Worm (Caenorhabditis elegans) whole organism, L1 larva: ENCODE data around the gene nhr-100.

Experiments used
- C04F5.9 ChIP-seq: sonication (generic microtip); optimal IDR thresholded peaks from 2 replicates; lab custom pipeline; 2016; ENCODE audit warnings: missing genetic modification characterization, missing compliant biosample characterization
- C16A3.4 ChIP-seq: fragments of 150-350 bp; optimal IDR thresholded peaks from 2 replicates; lab custom pipeline; 2014; ENCODE audit warnings: missing biosample characterization, missing genetic modification characterization
- C34B4.2 ChIP-seq: sonication (generic microtip); optimal IDR thresholded peaks from 2 replicates; lab custom pipeline; 2017; ENCODE audit warnings: mild to moderate bottlenecking, missing genetic modification characterization, missing compliant biosample characterization
- F16B12.6 ChIP-seq: fragments of 150-350 bp; optimal IDR thresholded peaks from 2 replicates; lab custom pipeline; 2014; ENCODE audit warnings: missing biosample characterization, missing genetic modification characterization
- Y116A8C.19 ChIP-seq: sonication (generic microtip); optimal IDR thresholded peaks from 2 replicates; lab custom pipeline; 2016; ENCODE audit warnings: missing compliant biosample characterization, missing genetic modification characterization, borderline replicate concordance
- aha-1 ChIP-seq: fragments of 150-350 bp; optimal IDR thresholded peaks from 2 replicates; lab custom pipeline; 2014; ENCODE audit warnings: missing biosample characterization, missing genetic modification characterization
- alr-1 ChIP-seq: fragments of 200-800 bp; sonication (Bioruptor generic); optimal IDR thresholded peaks from 2 replicates; lab custom pipeline; 2018; ENCODE audit warnings: borderline replicate concordance, mild to moderate bottlenecking, missing genetic modification characterization, missing compliant biosample characterization
- ceh-88 ChIP-seq: fragments of 200-800 bp; sonication (Bioruptor generic); IDR thresholded peaks from 2 replicates; pipeline ENCODE4 v1.3.6; 2022; ENCODE audit warnings: missing genetic modification characterization, missing compliant biosample characterization
- ceh-90 ChIP-seq: sonication (generic microtip); optimal IDR thresholded peaks from 2 replicates; lab custom pipeline; 2016; ENCODE audit warnings: missing genetic modification characterization, missing compliant biosample characterization
- dpl-1 ChIP-seq, 3 experiments: fragments of 150-350 bp in 2 of 3; sonication (generic microtip) in 1 of 3; optimal IDR thresholded peaks; 2 replicates each; lab custom pipeline; 2014 to 2017; ENCODE audit warnings: missing biosample characterization in 3 of 3, missing genetic modification characterization in 3 of 3, missing genetic modification reagents in 3 of 3
- dsc-1 ChIP-seq: sonication (generic microtip); optimal IDR thresholded peaks from 2 replicates; lab custom pipeline; 2016; ENCODE audit warnings: mild to moderate bottlenecking, missing genetic modification characterization, missing compliant biosample characterization
- efl-1 ChIP-seq, 4 experiments: fragments of 150-350 bp; optimal IDR thresholded peaks in 3 of 4; peaks in 1 of 4; 1 replicate in 1 of 4; 2 replicates in 3 of 4; lab custom pipeline; 2014; ENCODE audit warnings: missing biosample characterization in 2 of 4, missing genetic modification characterization in 2 of 4, missing genetic modification reagents in 2 of 4
- egl-27 ChIP-seq, 2 experiments: fragments of 150-350 bp in 1 of 2; sonication (generic microtip); optimal IDR thresholded peaks; 3 replicates each; lab custom pipeline; 2017 to 2018; ENCODE audit warnings: missing biosample characterization in 2 of 2, missing genetic modification characterization in 2 of 2, missing genetic modification reagents in 2 of 2
- elt-2 ChIP-seq: sonication (generic microtip); optimal IDR thresholded peaks from 2 replicates; lab custom pipeline; 2016; ENCODE audit warnings: missing genetic modification characterization, mild to moderate bottlenecking, inconsistent platforms, missing compliant biosample characterization, missing genetic modification reagents
- elt-3 ChIP-seq, 6 experiments: fragments of 150-350 bp in 1 of 6; sonication (generic microtip); optimal IDR thresholded peaks; 2 replicates each; lab custom pipeline; 2017 to 2018; ENCODE audit warnings: missing biosample characterization in 6 of 6, missing genetic modification characterization in 6 of 6, inconsistent platforms in 1 of 6
- grh-1 ChIP-seq: fragments of 200-800 bp; sonication (Bioruptor generic); IDR thresholded peaks from 2 replicates; pipeline ENCODE4 v1.3.6; 2022; ENCODE audit warnings: missing genetic modification reagents, missing genetic modification characterization, missing compliant biosample characterization
- hlh-17 ChIP-seq: fragments of 200-800 bp; sonication (Bioruptor generic); optimal IDR thresholded peaks from 2 replicates; lab custom pipeline; 2018; ENCODE audit warnings: missing genetic modification characterization, mild to moderate bottlenecking, missing compliant biosample characterization, moderate library complexity, borderline replicate concordance
- hlh-4 ChIP-seq: sonication (generic microtip); optimal IDR thresholded peaks from 2 replicates; lab custom pipeline; 2016; ENCODE audit warnings: mild to moderate bottlenecking, missing genetic modification characterization, missing compliant biosample characterization
- hpl-2 ChIP-seq: fragments of 150-350 bp; optimal IDR thresholded peaks from 2 replicates; lab custom pipeline; 2014; ENCODE audit warnings: missing biosample characterization, missing genetic modification reagents, missing genetic modification characterization
- isw-1 ChIP-seq: fragments of 200-800 bp; sonication (Bioruptor generic); IDR thresholded peaks from 2 replicates; pipeline ENCODE4 v1.3.6; 2022; ENCODE audit warnings: missing genetic modification characterization, missing compliant biosample characterization
- jun-1 ChIP-seq: fragments of 150-350 bp; optimal IDR thresholded peaks from 2 replicates; lab custom pipeline; 2014; ENCODE audit warnings: missing biosample characterization, missing genetic modification reagents, missing genetic modification characterization
- lin-35 ChIP-seq, 2 experiments: fragments of 150-350 bp; optimal IDR thresholded peaks; 2 replicates each; lab custom pipeline; 2014; ENCODE audit warnings: missing biosample characterization in 2 of 2, missing genetic modification characterization in 2 of 2, missing genetic modification reagents in 2 of 2
- lin-39 ChIP-seq: fragments of 150-350 bp; optimal IDR thresholded peaks from 2 replicates; lab custom pipeline; 2014; ENCODE audit warnings: missing biosample characterization, missing genetic modification reagents, missing genetic modification characterization
- nhr-12 ChIP-seq: sonication (generic microtip); optimal IDR thresholded peaks from 2 replicates; lab custom pipeline; 2017; ENCODE audit warnings: missing biosample characterization, missing genetic modification characterization
- nhr-19 ChIP-seq: fragments of 200-800 bp; sonication (Bioruptor generic); conservative IDR thresholded peaks from 2 replicates; pipeline ENCODE4 v1.3.6; 2022; ENCODE audit warnings: missing genetic modification characterization, missing compliant biosample characterization
- nhr-20 ChIP-seq: sonication (generic microtip); optimal IDR thresholded peaks from 2 replicates; lab custom pipeline; 2016; ENCODE audit warnings: mild to moderate bottlenecking, missing genetic modification characterization, missing compliant biosample characterization
- nhr-237 ChIP-seq: fragments of 150-350 bp; optimal IDR thresholded peaks from 2 replicates; lab custom pipeline; 2014; ENCODE audit warnings: missing biosample characterization, missing genetic modification characterization
- nhr-47 ChIP-seq: sonication (generic microtip); optimal IDR thresholded peaks from 2 replicates; lab custom pipeline; 2016; ENCODE audit warnings: mild to moderate bottlenecking, missing genetic modification characterization, moderate library complexity, missing compliant biosample characterization
- nhr-90 ChIP-seq: sonication (generic microtip); optimal IDR thresholded peaks from 2 replicates; lab custom pipeline; 2016; ENCODE audit warnings: mild to moderate bottlenecking, missing genetic modification characterization, missing compliant biosample characterization; ENCODE audit not compliant: poor library complexity
- pqm-1 ChIP-seq: sonication (generic microtip); optimal IDR thresholded peaks from 3 replicates; lab custom pipeline; 2017; ENCODE audit warnings: missing biosample characterization, missing genetic modification characterization
- rnt-1 ChIP-seq: sonication (generic microtip); optimal IDR thresholded peaks from 2 replicates; lab custom pipeline; 2016; ENCODE audit warnings: mild to moderate bottlenecking, missing genetic modification characterization, moderate library complexity, missing compliant biosample characterization
- skn-1 ChIP-seq: fragments of 150-350 bp; optimal IDR thresholded peaks from 2 replicates; lab custom pipeline; 2014; ENCODE audit warnings: missing biosample characterization, missing genetic modification characterization
- snu-23 ChIP-seq: sonication (generic microtip); optimal IDR thresholded peaks from 2 replicates; lab custom pipeline; 2016; ENCODE audit warnings: missing genetic modification characterization, missing compliant biosample characterization
- swsn-7 ChIP-seq: sonication (generic microtip); optimal IDR thresholded peaks from 2 replicates; lab custom pipeline; 2016; ENCODE audit warnings: missing genetic modification characterization, missing compliant biosample characterization
- unc-30 ChIP-seq: sonication (generic microtip); optimal IDR thresholded peaks from 2 replicates; lab custom pipeline; 2017; ENCODE audit warnings: missing biosample characterization, missing genetic modification characterization
- unc-62 ChIP-seq: fragments of 150-350 bp; optimal IDR thresholded peaks from 2 replicates; lab custom pipeline; 2014; ENCODE audit warnings: missing biosample characterization, missing genetic modification reagents, missing genetic modification characterization
- zag-1 ChIP-seq: fragments of 150-350 bp; optimal IDR thresholded peaks from 2 replicates; lab custom pipeline; 2014; ENCODE audit warnings: missing biosample characterization, missing genetic modification characterization

Gene nhr-100

DNA sequence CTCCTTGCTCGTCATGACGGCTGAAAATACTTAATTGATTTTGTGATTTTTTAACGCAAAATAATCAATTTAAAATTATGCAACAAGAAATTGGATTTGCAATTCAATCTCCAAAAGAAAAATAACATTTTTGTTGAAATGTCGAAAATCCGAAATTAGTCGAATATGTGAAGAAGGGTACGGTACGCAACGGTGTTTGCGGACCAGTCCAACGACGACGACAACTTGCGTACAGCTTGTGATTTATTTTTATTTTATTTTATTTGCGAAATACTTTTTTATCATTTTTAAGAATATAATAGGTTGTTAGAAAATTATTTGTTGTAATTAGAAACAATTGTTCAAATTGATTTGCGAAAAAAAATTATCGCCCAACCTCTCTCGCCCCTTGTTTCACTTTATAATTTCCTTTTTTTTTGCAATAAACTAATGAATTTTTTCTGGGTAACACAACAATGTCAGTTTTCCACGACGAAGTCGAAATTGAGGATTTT is 21.7 kb upstream of the nhr-100 start, which contains the start of the genes dcaf-1 and dph-3 (continued):
- TF ChIP-seq efl-1 (optimal IDR thresholded peaks at IDR 0.05; lab: Kevin White, UChicago) (peak; percentile 42 to 55), efl-1 (GFP tag; optimal IDR thresholded peaks at IDR 0.05 in 1 of 2; lab: Kevin White, UChicago) (peak; percentile 55 to 89), lin-35 (GFP tag; optimal IDR thresholded peaks at IDR 0.05; lab: Kevin White, UChicago) (peak; percentile 50 to 65), egl-27 (tag; optimal IDR thresholded peaks at IDR 0.05; lab: Kevin White, UChicago) (no peak), dpl-1 (GFP tag; optimal IDR thresholded peaks at IDR 0.05; lab: Kevin White, UChicago) (peak; percentile 34 to 68 (median 51)), isw-1 (GFP tag; lab: Robert Waterston, UW) (peak; percentile 17; the same call in 1 of the 2 replicates), elt-3 (tag; optimal IDR thresholded peaks at IDR 0.05; lab: Kevin White, UChicago) (peak in 1 of 6 experiments; percentile 9), grh-1 (no peak), nhr-47 (peak; percentile 36), nhr-19 (GFP tag; lab: Robert Waterston, UW) (no peak), nhr-90 (tag; lab: Kevin White, UChicago) (peak; percentile 4), nhr-237 (tag; lab: Kevin White, UChicago) (no peak), F16B12.6 (tag; lab: Kevin White, UChicago) (peak; percentile 90), C34B4.2 (no peak), unc-30 (tag; lab: Kevin White, UChicago) (no peak), skn-1 (tag; lab: Kevin White, UChicago) (peak; percentile 45), zag-1 (tag; lab: Kevin White, UChicago) (no peak), swsn-7 (peak; percentile 35), C16A3.4 (tag; lab: Kevin White, UChicago) (peak; percentile 43), nhr-20 (tag; lab: Kevin White, UChicago) (peak; percentile 32)

DNA sequence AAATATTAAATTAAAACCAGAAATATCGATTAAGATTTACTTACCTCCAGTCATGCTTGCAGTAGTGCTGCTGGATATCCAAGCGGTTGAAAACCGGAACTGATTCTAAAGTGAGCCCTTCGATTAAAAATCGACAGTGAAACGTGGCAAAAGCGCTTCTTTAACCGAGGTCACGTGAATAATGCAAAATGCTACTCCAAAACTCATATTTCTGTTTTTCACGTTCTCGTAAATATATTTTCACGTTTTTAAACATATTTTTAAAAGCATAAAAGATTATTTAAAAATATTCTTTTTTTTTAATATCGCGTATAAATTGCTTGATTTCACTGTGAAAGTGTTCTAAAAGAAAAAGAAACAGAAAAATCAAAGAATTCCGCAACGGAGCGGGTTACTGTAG is 19.3 kb upstream of the nhr-100 start, which contains the start of gene ant-1.3:
TSS of gene ant-1.3 (minus strand) at position 101 of the 400 bp plus-strand sequence.
- TF ChIP-seq rnt-1 (tag; lab: Kevin White, UChicago) (no peak), ceh-88 (GFP tag; lab: Robert Waterston, UW) (no peak), hlh-4 (no peak), dpl-1 (GFP tag; optimal IDR thresholded peaks at IDR 0.05; lab: Kevin White, UChicago) (no peak), nhr-12 (no peak), Y116A8C.19 (tag; lab: Kevin White, UChicago) (no peak), aha-1 (tag; lab: Kevin White, UChicago) (no peak), efl-1 (optimal IDR thresholded peaks at IDR 0.05; lab: Kevin White, UChicago) (no peak), efl-1 (GFP tag; optimal IDR thresholded peaks at IDR 0.05 in 1 of 2; lab: Kevin White, UChicago) (no peak), elt-3 (tag; optimal IDR thresholded peaks at IDR 0.05; lab: Kevin White, UChicago) (no peak), grh-1 (no peak), nhr-90 (tag; lab: Kevin White, UChicago) (no peak), lin-35 (GFP tag; optimal IDR thresholded peaks at IDR 0.05; lab: Kevin White, UChicago) (no peak), pqm-1 (tag; lab: Kevin White, UChicago) (no peak), jun-1 (no peak), egl-27 (tag; optimal IDR thresholded peaks at IDR 0.05; lab: Kevin White, UChicago) (no peak), ceh-90 (no peak), alr-1 (no peak), hpl-2 (GFP tag; lab: Kevin White, UChicago) (no peak), skn-1 (tag; lab: Kevin White, UChicago) (no peak)

DNA sequence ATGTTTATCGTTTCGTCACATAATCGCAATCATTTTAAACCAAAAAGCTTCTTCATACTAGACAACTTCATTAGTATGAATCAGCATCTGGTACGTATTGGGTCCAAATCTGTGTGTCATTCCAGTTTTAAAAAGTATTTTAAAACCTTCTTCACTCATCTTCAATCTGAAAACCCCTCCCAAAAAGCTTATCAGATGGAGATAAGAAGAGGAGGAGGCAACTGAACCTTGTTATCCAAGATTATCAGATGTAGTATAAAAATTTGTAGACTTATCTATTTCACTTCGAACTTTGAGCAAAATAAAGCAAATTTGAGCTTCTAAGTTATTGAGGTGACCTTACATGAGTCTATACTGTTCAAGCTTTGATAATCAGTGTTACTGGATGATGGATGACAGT is 18.6 kb upstream of the nhr-100 start, which contains the start of gene nhr-38:
TSS of gene nhr-38 (plus strand) at position 301 of the 400 bp plus-strand sequence.
- TF ChIP-seq hlh-17 (GFP tag; lab: Kevin White, UChicago), result no peak
- no peak for TF ChIP-seq snu-23 (GFP tag; lab: Kevin White, UChicago)
- TF ChIP-seq C04F5.9, result no peak
- peak; percentile 0 for TF ChIP-seq dsc-1 (tag; lab: Kevin White, UChicago)
- TF ChIP-seq nhr-47, result no peak
- no peak for TF ChIP-seq lin-39 (tag; lab: Kevin White, UChicago)
- no peak for TF ChIP-seq pqm-1 (tag; lab: Kevin White, UChicago)
- TF ChIP-seq elt-2 (tag; lab: Kevin White, UChicago), result no peak
- no peak for TF ChIP-seq unc-62 (GFP tag; lab: Kevin White, UChicago)
